Worm (Caenorhabditis elegans): Measurements from ENCODE around the gene T12A2.21.

- TF ChIP-seq pha-4 (GFP tag; IDR thresholded peaks at IDR 0.05) = no peak
- no peak for TF ChIP-seq pha-4 (tag; optimal IDR thresholded peaks at IDR 0.05)
- TF ChIP-seq skn-1 (tag; optimal IDR thresholded peaks at IDR 0.05) = no peak
- peak in 1 of 2 experiments; percentile 46 for TF ChIP-seq unc-62 (GFP tag; optimal IDR thresholded peaks at IDR 0.05 in 1 of 2)
- no peak for TF ChIP-seq unc-62 (tag; optimal IDR thresholded peaks at IDR 0.05)
- TF ChIP-seq fos-1 (tag; optimal IDR thresholded peaks at IDR 0.05) = no peak
- TF ChIP-seq unc-39 (tag; optimal IDR thresholded peaks at IDR 0.05) = no peak
- no peak for TF ChIP-seq ztf-11 (tag; optimal IDR thresholded peaks at IDR 0.05)
- TF ChIP-seq dmd-9 (GFP tag; IDR thresholded peaks at IDR 0.05) = no peak
- no peak for TF ChIP-seq hmg-1.1 (GFP tag; IDR thresholded peaks at IDR 0.05)
- no peak for TF ChIP-seq aly-2 (tag; optimal IDR thresholded peaks at IDR 0.05)
- no peak for TF ChIP-seq fkh-10 (GFP tag; optimal IDR thresholded peaks at IDR 0.05)
These were observed 49.3 kb upstream of the T12A2.21 start, which contains the start of gene gadr-3 for ce11 chrIII:6285890-6286289.
